Worm (Caenorhabditis elegans): ENCODE data around the gene C01G12.3.

The C01G12.3 gene

ce11 chrII:14555019-14555418 is 27.1 kb downstream of the C01G12.3 start:
- TF ChIP-seq mes-2 (tag; optimal IDR thresholded peaks at IDR 0.05; ENCODE audit: poor library complexity, severe bottlenecking) (no peak), daf-19 (GFP tag; conservative IDR thresholded peaks at IDR 0.05) (no peak), aha-1 (tag) (peak; percentile 30), ceh-62 (tag; optimal IDR thresholded peaks at IDR 0.05) (no peak), nhr-6 (tag; optimal IDR thresholded peaks at IDR 0.05) (no peak), mdt-29 (GFP tag; IDR thresholded peaks at IDR 0.05) (no peak), arid-1 (GFP tag; conservative IDR thresholded peaks at IDR 0.05) (no peak), T20F7.1 (GFP tag; optimal IDR thresholded peaks at IDR 0.05) (no peak), mep-1 (tag; optimal IDR thresholded peaks at IDR 0.05) (no peak), dmd-6 (GFP tag; IDR thresholded peaks at IDR 0.05) (no peak), hmg-1.1 (GFP tag; IDR thresholded peaks at IDR 0.05) (no peak), lin-13 (GFP tag; optimal IDR thresholded peaks at IDR 0.05) (no peak), ctbp-1 (GFP tag; IDR thresholded peaks at IDR 0.05) (0 out of 2 replicates have a peak, but pooled peaks have one; percentile 18), madf-9 (GFP tag; conservative IDR thresholded peaks at IDR 0.05) (no peak)

DNA sequence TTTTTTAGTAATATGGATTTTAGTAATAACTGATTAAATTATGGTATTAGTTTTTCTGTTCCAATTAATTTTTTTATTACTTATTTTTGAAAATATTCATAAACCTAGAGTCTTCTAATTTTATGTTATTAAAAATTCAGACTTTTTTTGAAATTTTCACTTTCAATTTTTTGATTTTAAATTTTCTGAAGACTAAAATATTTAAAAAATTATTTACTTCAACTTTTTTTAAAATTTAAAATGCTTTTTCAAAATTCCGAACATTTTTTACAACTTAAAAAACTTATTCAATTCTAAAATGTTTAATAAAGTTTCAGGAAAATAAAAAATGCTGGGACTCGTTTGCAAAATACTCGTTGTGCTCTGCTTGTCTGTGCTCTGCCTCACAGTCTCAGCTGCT is 31.5 kb downstream of the C01G12.3 start, which contains the start of gene nlp-41:
Gene nlp-41, plus strand, starts transcription at position 301 of the 400 bp plus-strand sequence.
- TF ChIP-seq spr-3 (GFP tag; optimal IDR thresholded peaks at IDR 0.05) (no peak), lin-1 (GFP tag; IDR thresholded peaks at IDR 0.05) (no peak), ZK337.2 (GFP tag; IDR thresholded peaks at IDR 0.05) (no peak), egl-27 (tag; optimal IDR thresholded peaks at IDR 0.05) (no peak), snpc-1.2 (GFP tag; IDR thresholded peaks at IDR 0.05) (no peak), zfp-3 (GFP tag; conservative IDR thresholded peaks at IDR 0.05) (no peak), mes-2 (tag; optimal IDR thresholded peaks at IDR 0.05; ENCODE audit: poor library complexity, severe bottlenecking) (no peak), rbr-2 (tag; optimal IDR thresholded peaks at IDR 0.05) (no peak), T20F7.1 (GFP tag; optimal IDR thresholded peaks at IDR 0.05) (no peak), dmd-6 (GFP tag; IDR thresholded peaks at IDR 0.05) (no peak), skn-1 (tag; optimal IDR thresholded peaks at IDR 0.05) (no peak)

ce11 chrII:14548691-14549090 is 33.4 kb downstream of the C01G12.3 start, which contains the start of gene gcy-29:
TSS of gene gcy-29 (minus strand) at chrII:14548791.
- TF ChIP-seq ceh-32 (tag; optimal IDR thresholded peaks at IDR 0.05; ENCODE audit: poor library complexity) (no peak), ceh-20 (GFP tag; IDR thresholded peaks at IDR 0.05) (no peak), set-16 (GFP tag; IDR thresholded peaks at IDR 0.05) (no peak), nhr-48 (tag; optimal IDR thresholded peaks at IDR 0.05) (no peak), nhr-237 (tag; optimal IDR thresholded peaks at IDR 0.05) (no peak), D1046.2 (GFP tag; IDR thresholded peaks at IDR 0.05) (no peak), Y5F2A.4 (GFP tag; optimal IDR thresholded peaks at IDR 0.05) (no peak), fkh-10 (GFP tag; optimal IDR thresholded peaks at IDR 0.05) (no peak), nhr-25 (tag; optimal IDR thresholded peaks at IDR 0.05; ENCODE audit: borderline replicate concordance, insufficient read depth) (no peak)

DNA sequence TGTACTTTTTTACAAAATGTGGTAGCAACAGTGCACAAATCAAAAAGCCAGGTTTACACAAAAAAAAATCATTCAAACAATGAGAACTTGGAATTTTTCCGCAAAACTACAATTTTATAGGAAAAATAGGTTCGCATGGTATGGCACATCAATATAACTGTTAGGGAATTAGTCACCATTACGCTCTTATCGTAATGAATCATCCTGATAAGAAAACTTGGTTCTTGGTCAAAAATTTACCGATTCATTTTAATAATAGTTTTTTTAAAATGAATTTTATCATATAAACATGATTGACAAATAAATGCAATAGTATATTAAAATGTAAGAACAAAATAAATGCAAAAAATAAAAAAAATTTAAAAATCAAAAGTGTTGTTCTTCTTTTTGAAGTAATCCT is 41.6 kb downstream of the C01G12.3 start:
- peak; percentile 38 for TF ChIP-seq pqm-1 (tag; optimal IDR thresholded peaks at IDR 0.05)
- no peak for TF ChIP-seq R02D3.7 (tag; optimal IDR thresholded peaks at IDR 0.05)
- TF ChIP-seq aha-1 (tag), result peak; percentile 88

- TF ChIP-seq Y48G9A.11 (GFP tag; IDR thresholded peaks at IDR 0.05) (no peak), mdl-1 (tag; optimal IDR thresholded peaks at IDR 0.05) (no peak), lin-39 (tag; optimal IDR thresholded peaks at IDR 0.05) (no peak), set-16 (GFP tag; IDR thresholded peaks at IDR 0.05) (no peak), lsy-2 (tag; optimal IDR thresholded peaks at IDR 0.05) (no peak), tra-1 (GFP tag; IDR thresholded peaks at IDR 0.05) (no peak), skn-1 (tag; optimal IDR thresholded peaks at IDR 0.05) (no peak), hlh-30 (tag; optimal IDR thresholded peaks at IDR 0.05; ENCODE audit: insufficient read depth) (no peak), lim-7 (GFP tag; IDR thresholded peaks at IDR 0.05) (no peak), nhr-6 (tag; optimal IDR thresholded peaks at IDR 0.05) (no peak), hif-1 (tag; optimal IDR thresholded peaks at IDR 0.05) (no peak), snpc-4 (tag; optimal IDR thresholded peaks at IDR 0.05) (no peak), lin-29 (GFP tag; IDR thresholded peaks at IDR 0.05) (no peak), zip-2 (tag; optimal IDR thresholded peaks at IDR 0.05) (no peak), nhr-25 (tag; optimal IDR thresholded peaks at IDR 0.05; ENCODE audit: borderline replicate concordance, insufficient read depth) (no peak), ceh-44 (GFP tag; IDR thresholded peaks at IDR 0.05) (no peak)
Observed at ce11 chrII:14537728-14538127, 44.4 kb downstream of the C01G12.3 start, which contains the start of the genes clec-147 and C04H5.7. TSS of gene clec-147 (minus strand) at chrII:14537828. TSS of gene C04H5.7 (plus strand) at chrII:14537946.
